In genomic region chrX:7986892-7987291, ce11 we compare ENCODE assay signal across 6 worm cellular contexts.
A peak's percentile ranks its signal among the peaks of the same experiment; 100 is the strongest.
TF ChIP-seq lines count a peak whose summit lies in the region.

No protein-coding gene starts in this region.

TF ChIP-seq in whole organism, L1 larva, 84 proteins besides CTCF, POLR2A, EP300 and RAD21 (continues in another document):
- TF ChIP-seq vab-15 (tag; optimal IDR thresholded peaks at IDR 0.05; lab: Kevin White, UChicago) (no peak), hlh-17 (GFP tag; optimal IDR thresholded peaks at IDR 0.05; lab: Kevin White, UChicago; ENCODE audit: borderline replicate concordance) (no peak), lin-39 (tag; optimal IDR thresholded peaks at IDR 0.05; lab: Kevin White, UChicago) (no peak), hpl-2 (GFP tag; optimal IDR thresholded peaks at IDR 0.05; lab: Kevin White, UChicago) (no peak), nhr-237 (tag; optimal IDR thresholded peaks at IDR 0.05; lab: Kevin White, UChicago) (no peak), sptf-1 (tag; optimal IDR thresholded peaks at IDR 0.05; lab: Kevin White, UChicago) (no peak), Y116A8C.19 (tag; optimal IDR thresholded peaks at IDR 0.05; lab: Kevin White, UChicago; ENCODE audit: borderline replicate concordance) (no peak), alr-1 (tag; optimal IDR thresholded peaks at IDR 0.05; lab: Kevin White, UChicago; ENCODE audit: borderline replicate concordance) (no peak), skn-1 (tag; optimal IDR thresholded peaks at IDR 0.05; lab: Kevin White, UChicago) (no peak), nhr-12 (tag; optimal IDR thresholded peaks at IDR 0.05; lab: Kevin White, UChicago) (no peak), nhr-77 (tag; optimal IDR thresholded peaks at IDR 0.05; lab: Kevin White, UChicago) (no peak), ceh-8 (GFP tag; optimal IDR thresholded peaks at IDR 0.05; lab: Kevin White, UChicago) (no peak), unc-62 (GFP tag; optimal IDR thresholded peaks at IDR 0.05; lab: Kevin White, UChicago) (no peak), nhr-90 (tag; optimal IDR thresholded peaks at IDR 0.05; lab: Kevin White, UChicago; ENCODE audit: poor library complexity) (peak; percentile 87), C34B4.2 (tag; optimal IDR thresholded peaks at IDR 0.05; lab: Kevin White, UChicago) (no peak)

TF ChIP-seq in whole organism, L2 larva, 48 proteins besides CTCF, POLR2A, EP300 and RAD21 (continues in another document):
- TF ChIP-seq nhr-6 (tag; optimal IDR thresholded peaks at IDR 0.05; lab: Kevin White, UChicago) (peak; percentile 22), nhr-21 (tag; optimal IDR thresholded peaks at IDR 0.05; lab: Kevin White, UChicago) (peak; percentile 88), crh-2 (tag; optimal IDR thresholded peaks at IDR 0.05; lab: Kevin White, UChicago) (peak; percentile 68), nhr-25 (tag; optimal IDR thresholded peaks at IDR 0.05; lab: Kevin White, UChicago) (peak; percentile 73), fos-1 (tag; optimal IDR thresholded peaks at IDR 0.05; lab: Kevin White, UChicago) (peak; percentile 29), zag-1 (tag; optimal IDR thresholded peaks at IDR 0.05; lab: Kevin White, UChicago) (no peak), lsy-2 (tag; optimal IDR thresholded peaks at IDR 0.05; lab: Kevin White, UChicago) (peak in 1 of 2 experiments; percentile 54), sma-3 (GFP tag; optimal IDR thresholded peaks at IDR 0.05; lab: Kevin White, UChicago) (peak; percentile 93), gmeb-1 (tag; optimal IDR thresholded peaks at IDR 0.05; lab: Kevin White, UChicago) (peak; percentile 68), egl-27 (tag; optimal IDR thresholded peaks at IDR 0.05; lab: Kevin White, UChicago) (peak; percentile 63), sma-9 (GFP tag; optimal IDR thresholded peaks at IDR 0.05; lab: Kevin White, UChicago) (peak; percentile 96), sma-9 (tag; optimal IDR thresholded peaks at IDR 0.05; lab: Kevin White, UChicago) (no peak), nhr-129 (tag; optimal IDR thresholded peaks at IDR 0.05; lab: Kevin White, UChicago) (peak; percentile 60), blmp-1 (tag; optimal IDR thresholded peaks at IDR 0.05; lab: Kevin White, UChicago; ENCODE audit: insufficient read depth) (peak; percentile 44), dmd-4 (tag; optimal IDR thresholded peaks at IDR 0.05; lab: Kevin White, UChicago) (no peak)

TF ChIP-seq in whole organism, L3 larva, 47 proteins besides CTCF, POLR2A, EP300 and RAD21 (continues in another document):
- peak; percentile 73 for TF ChIP-seq nhr-43 (tag; optimal IDR thresholded peaks at IDR 0.05; lab: Kevin White, UChicago; ENCODE audit: poor library complexity, severe bottlenecking)
- TF ChIP-seq pqm-1 (tag; optimal IDR thresholded peaks at IDR 0.05; lab: Kevin White, UChicago): no peak
- TF ChIP-seq pha-4 (tag; optimal IDR thresholded peaks at IDR 0.05; lab: Kevin White, UChicago): peak; percentile 18
- TF ChIP-seq egl-5 (tag; optimal IDR thresholded peaks at IDR 0.05; lab: Kevin White, UChicago): no peak
- no peak for TF ChIP-seq ceh-16 (tag; optimal IDR thresholded peaks at IDR 0.05; lab: Kevin White, UChicago)
- TF ChIP-seq mml-1 (tag; optimal IDR thresholded peaks at IDR 0.05; lab: Kevin White, UChicago): no peak
- no peak for TF ChIP-seq nhr-77 (tag; optimal IDR thresholded peaks at IDR 0.05; lab: Kevin White, UChicago)
- peak; percentile 88 for TF ChIP-seq nhr-23 (tag; optimal IDR thresholded peaks at IDR 0.05; lab: Kevin White, UChicago)
- TF ChIP-seq sea-2 (GFP tag; optimal IDR thresholded peaks at IDR 0.05; lab: Kevin White, UChicago): no peak
- peak; percentile 57 for TF ChIP-seq unc-62 (GFP tag; optimal IDR thresholded peaks at IDR 0.05; lab: Kevin White, UChicago)
- TF ChIP-seq elt-2 (tag; optimal IDR thresholded peaks at IDR 0.05; lab: Kevin White, UChicago): peak; percentile 73
- TF ChIP-seq ceh-9 (tag; optimal IDR thresholded peaks at IDR 0.05; lab: Kevin White, UChicago): no peak
- TF ChIP-seq jun-1 (tag; optimal IDR thresholded peaks at IDR 0.05; lab: Kevin White, UChicago): peak; percentile 76
- no peak for TF ChIP-seq tbx-2 (tag; optimal IDR thresholded peaks at IDR 0.05; lab: Kevin White, UChicago)
- no peak for TF ChIP-seq fos-1 (tag; optimal IDR thresholded peaks at IDR 0.05; lab: Kevin White, UChicago)
- peak; percentile 82 for TF ChIP-seq nhr-25 (tag; optimal IDR thresholded peaks at IDR 0.05; lab: Kevin White, UChicago)

TF ChIP-seq in whole organism, L4 larva, 104 proteins besides CTCF, POLR2A, EP300 and RAD21 (continues in another document):
- TF ChIP-seq nhr-28 (tag; optimal IDR thresholded peaks at IDR 0.05; lab: Kevin White, UChicago) (peak; percentile 63), attf-4 (tag; optimal IDR thresholded peaks at IDR 0.05; lab: Kevin White, UChicago) (no peak), unc-62 (GFP tag; optimal IDR thresholded peaks at IDR 0.05 in 1 of 2; lab: Kevin White, UChicago) (peak in 1 of 2 experiments; percentile 100), unc-62 (tag; optimal IDR thresholded peaks at IDR 0.05; lab: Kevin White, UChicago) (no peak), unc-39 (tag; optimal IDR thresholded peaks at IDR 0.05; lab: Kevin White, UChicago) (no peak), lin-1 (GFP tag; IDR thresholded peaks at IDR 0.05; lab: Robert Waterston, UW) (peak; percentile 59; the same call in 1 of the 2 replicates), mdt-29 (GFP tag; IDR thresholded peaks at IDR 0.05; lab: Robert Waterston, UW) (0 out of 2 replicates have a peak, but pooled peaks have one; percentile 27), nhr-25 (tag; optimal IDR thresholded peaks at IDR 0.05; lab: Kevin White, UChicago; ENCODE audit: borderline replicate concordance, insufficient read depth) (peak; percentile 83), egl-43 (GFP tag; IDR thresholded peaks at IDR 0.05; lab: Robert Waterston, UW) (no peak), snpc-1.2 (GFP tag; IDR thresholded peaks at IDR 0.05; lab: Robert Waterston, UW) (no peak), ZK546.5 (tag; optimal IDR thresholded peaks at IDR 0.05; lab: Kevin White, UChicago) (no peak), lim-7 (GFP tag; IDR thresholded peaks at IDR 0.05; lab: Robert Waterston, UW) (no peak), nhr-6 (tag; optimal IDR thresholded peaks at IDR 0.05; lab: Kevin White, UChicago) (no peak), lsy-2 (tag; optimal IDR thresholded peaks at IDR 0.05; lab: Kevin White, UChicago) (peak in 1 of 2 experiments; percentile 44), daf-8 (GFP tag; IDR thresholded peaks at IDR 0.05; lab: Robert Waterston, UW) (no peak), nhr-76 (tag; optimal IDR thresholded peaks at IDR 0.05; lab: Kevin White, UChicago) (no peak), vab-7 (GFP tag; IDR thresholded peaks at IDR 0.05; lab: Robert Waterston, UW) (no peak)

TF ChIP-seq in whole organism, late embryonic, 69 proteins besides CTCF, POLR2A, EP300 and RAD21:
- no peak for TF ChIP-seq C08G9.2 (tag; optimal IDR thresholded peaks at IDR 0.05; lab: Kevin White, UChicago)
- TF ChIP-seq hlh-30 (tag; optimal IDR thresholded peaks at IDR 0.05; lab: Kevin White, UChicago; ENCODE audit: insufficient read depth): peak; percentile 33
- TF ChIP-seq unc-42 (tag; optimal IDR thresholded peaks at IDR 0.05; lab: Kevin White, UChicago): no peak
- peak; percentile 52 for TF ChIP-seq elt-2 (tag; optimal IDR thresholded peaks at IDR 0.05; lab: Kevin White, UChicago)
- no peak for TF ChIP-seq syd-9 (tag; optimal IDR thresholded peaks at IDR 0.05; lab: Kevin White, UChicago)
- TF ChIP-seq dmd-4 (tag; optimal IDR thresholded peaks at IDR 0.05; lab: Kevin White, UChicago; ENCODE audit: borderline replicate concordance): no peak

TF ChIP-seq in whole organism, young adult, 124 proteins besides CTCF, POLR2A, EP300 and RAD21:
- TF ChIP-seq hmg-1.2 (GFP tag; IDR thresholded peaks at IDR 0.05; lab: Robert Waterston, UW): no peak
- 0 out of 2 replicates have a peak, but pooled peaks have one; percentile 45 for TF ChIP-seq ceh-40 (GFP tag; IDR thresholded peaks at IDR 0.05; lab: Robert Waterston, UW)
- TF ChIP-seq K11D2.4 (GFP tag; IDR thresholded peaks at IDR 0.05; lab: Robert Waterston, UW): peak; percentile 53; the same call in 1 of the 2 replicates
- TF ChIP-seq nhr-80 (tag; optimal IDR thresholded peaks at IDR 0.05; lab: Kevin White, UChicago): peak; percentile 43
- TF ChIP-seq madf-3 (GFP tag; IDR thresholded peaks at IDR 0.05; lab: Robert Waterston, UW): no peak
- TF ChIP-seq xnd-1 (tag; optimal IDR thresholded peaks at IDR 0.05; lab: Kevin White, UChicago): no peak
- 0 out of 2 replicates have a peak, but pooled peaks have one; percentile 14 for TF ChIP-seq mcd-1 (GFP tag; IDR thresholded peaks at IDR 0.05; lab: Robert Waterston, UW)
- peak in 1 of 3 experiments; percentile 14 for TF ChIP-seq lin-35 (GFP tag; optimal IDR thresholded peaks at IDR 0.05; lab: Kevin White, UChicago)
- TF ChIP-seq cebp-2 (GFP tag; IDR thresholded peaks at IDR 0.05; lab: Robert Waterston, UW): no peak
- peak; percentile 19 for TF ChIP-seq chd-7 (tag; optimal IDR thresholded peaks at IDR 0.05; lab: Kevin White, UChicago)
- no peak for TF ChIP-seq ceh-100 (GFP tag; IDR thresholded peaks at IDR 0.05; lab: Robert Waterston, UW)
- no peak for TF ChIP-seq let-526 (GFP tag; IDR thresholded peaks at IDR 0.05; lab: Robert Waterston, UW)
- no peak for TF ChIP-seq cebp-1 (GFP tag; IDR thresholded peaks at IDR 0.05; lab: Robert Waterston, UW)
- TF ChIP-seq cebp-1 (tag; optimal IDR thresholded peaks at IDR 0.05; lab: Kevin White, UChicago): peak; percentile 28
- no peak for TF ChIP-seq Y53G8AR.9 (GFP tag; conservative IDR thresholded peaks at IDR 0.05; lab: Robert Waterston, UW)
- TF ChIP-seq repo-1 (tag; optimal IDR thresholded peaks at IDR 0.05; lab: Kevin White, UChicago): peak; percentile 14
- TF ChIP-seq ztf-22 (GFP tag; optimal IDR thresholded peaks at IDR 0.05; lab: Kevin White, UChicago): peak; percentile 40
- TF ChIP-seq ztf-26 (tag; optimal IDR thresholded peaks at IDR 0.05; lab: Kevin White, UChicago): peak; percentile 62
- peak; percentile 26 for TF ChIP-seq atf-7 (tag; optimal IDR thresholded peaks at IDR 0.05; lab: Kevin White, UChicago)
- no peak for TF ChIP-seq ceh-79 (tag; optimal IDR thresholded peaks at IDR 0.05; lab: Kevin White, UChicago)
- TF ChIP-seq pha-4 (tag; optimal IDR thresholded peaks at IDR 0.05; lab: Kevin White, UChicago): peak; percentile 5
- TF ChIP-seq lin-26 (GFP tag; IDR thresholded peaks at IDR 0.05; lab: Robert Waterston, UW): peak; percentile 40; the same call in 1 of the 2 replicates
- TF ChIP-seq somi-1 (GFP tag; optimal IDR thresholded peaks at IDR 0.05; lab: Kevin White, UChicago): peak; percentile 67
- TF ChIP-seq hlh-12 (tag; optimal IDR thresholded peaks at IDR 0.05; lab: Kevin White, UChicago): no peak
- peak; percentile 56 for TF ChIP-seq lin-40 (tag; optimal IDR thresholded peaks at IDR 0.05; lab: Kevin White, UChicago)
- peak in 1 of 2 experiments; percentile 34 for TF ChIP-seq let-607 (tag; optimal IDR thresholded peaks at IDR 0.05; lab: Kevin White, UChicago)
